Worm (Caenorhabditis elegans) whole organism, L1 larva: ENCODE results near the gene Y39E4B.10.
A peak's percentile ranks its signal among the peaks of the same experiment; 100 is the strongest.

Experiments
- C16A3.4 ChIP-seq: fragments of 150-350 bp; optimal IDR thresholded peaks from 2 replicates; lab custom pipeline; 2014; ENCODE audit warnings: missing biosample characterization, missing genetic modification characterization
- C34B4.2 ChIP-seq: sonication (generic microtip); optimal IDR thresholded peaks from 2 replicates; lab custom pipeline; 2017; ENCODE audit warnings: mild to moderate bottlenecking, missing genetic modification characterization, missing compliant biosample characterization
- F16B12.6 ChIP-seq: fragments of 150-350 bp; optimal IDR thresholded peaks from 2 replicates; lab custom pipeline; 2014; ENCODE audit warnings: missing biosample characterization, missing genetic modification characterization
- Y116A8C.19 ChIP-seq: sonication (generic microtip); optimal IDR thresholded peaks from 2 replicates; lab custom pipeline; 2016; ENCODE audit warnings: missing compliant biosample characterization, missing genetic modification characterization, borderline replicate concordance
- aha-1 ChIP-seq: fragments of 150-350 bp; optimal IDR thresholded peaks from 2 replicates; lab custom pipeline; 2014; ENCODE audit warnings: missing biosample characterization, missing genetic modification characterization
- ama-1 ChIP-seq: fragments of 150-350 bp; optimal IDR thresholded peaks from 2 replicates; lab custom pipeline; 2014
- blmp-1 ChIP-seq: fragments of 150-350 bp; optimal IDR thresholded peaks from 2 replicates; lab custom pipeline; 2014; ENCODE audit warnings: missing biosample characterization, missing genetic modification characterization
- ceh-63 ChIP-seq: fragments of 200-800 bp; sonication (Bioruptor generic); optimal IDR thresholded peaks from 2 replicates; lab custom pipeline; 2018; ENCODE audit warnings: mild to moderate bottlenecking, missing genetic modification characterization, missing compliant biosample characterization
- ceh-82 ChIP-seq, 3 experiments: fragments of 150-350 bp in 1 of 3; sonication (generic microtip) in 2 of 3; optimal IDR thresholded peaks; 2 replicates each; lab custom pipeline; 2014 to 2017; ENCODE audit warnings: missing biosample characterization in 3 of 3, missing genetic modification characterization in 3 of 3
- ces-1 ChIP-seq: fragments of 150-350 bp; optimal IDR thresholded peaks from 2 replicates; lab custom pipeline; 2014; ENCODE audit warnings: missing biosample characterization, missing genetic modification reagents, missing genetic modification characterization
- dsc-1 ChIP-seq: sonication (generic microtip); optimal IDR thresholded peaks from 2 replicates; lab custom pipeline; 2016; ENCODE audit warnings: mild to moderate bottlenecking, missing genetic modification characterization, missing compliant biosample characterization
- egl-13 ChIP-seq: sonication (generic microtip); optimal IDR thresholded peaks from 2 replicates; lab custom pipeline; 2016; ENCODE audit warnings: missing genotype, missing genetic modification reagents, missing genetic modification characterization, missing compliant biosample characterization
- ets-5 ChIP-seq: fragments of 200-800 bp; sonication (Bioruptor generic); IDR thresholded peaks from 2 replicates; pipeline ENCODE4 v1.3.6; 2022; ENCODE audit warnings: missing genetic modification characterization, missing compliant biosample characterization
- fos-1 ChIP-seq: fragments of 150-350 bp; optimal IDR thresholded peaks from 2 replicates; lab custom pipeline; 2014; ENCODE audit warnings: missing biosample characterization, missing genetic modification characterization
- hlh-17 ChIP-seq: fragments of 200-800 bp; sonication (Bioruptor generic); optimal IDR thresholded peaks from 2 replicates; lab custom pipeline; 2018; ENCODE audit warnings: missing genetic modification characterization, mild to moderate bottlenecking, missing compliant biosample characterization, moderate library complexity, borderline replicate concordance
- hlh-4 ChIP-seq: sonication (generic microtip); optimal IDR thresholded peaks from 2 replicates; lab custom pipeline; 2016; ENCODE audit warnings: mild to moderate bottlenecking, missing genetic modification characterization, missing compliant biosample characterization
- isw-1 ChIP-seq: fragments of 200-800 bp; sonication (Bioruptor generic); IDR thresholded peaks from 2 replicates; pipeline ENCODE4 v1.3.6; 2022; ENCODE audit warnings: missing genetic modification characterization, missing compliant biosample characterization
- jun-1 ChIP-seq: fragments of 150-350 bp; optimal IDR thresholded peaks from 2 replicates; lab custom pipeline; 2014; ENCODE audit warnings: missing biosample characterization, missing genetic modification reagents, missing genetic modification characterization
- lsy-2 ChIP-seq, 2 experiments: fragments of 150-350 bp; optimal IDR thresholded peaks; 2 replicates each; lab custom pipeline; 2014; ENCODE audit warnings: missing biosample characterization in 2 of 2, missing genetic modification characterization in 2 of 2
- mdl-1 ChIP-seq, 2 experiments: fragments of 150-350 bp; optimal IDR thresholded peaks; 2 replicates each; lab custom pipeline; 2014 to 2017; ENCODE audit warnings: missing biosample characterization in 2 of 2, missing genetic modification characterization in 2 of 2, inconsistent platforms in 1 of 2
- mep-1 ChIP-seq: fragments of 150-350 bp; optimal IDR thresholded peaks from 2 replicates; lab custom pipeline; 2014; ENCODE audit warnings: missing biosample characterization, missing genetic modification characterization
- nhr-11 ChIP-seq: fragments of 150-350 bp; optimal IDR thresholded peaks from 2 replicates; lab custom pipeline; 2014; ENCODE audit warnings: missing biosample characterization, missing genetic modification characterization
- nhr-12 ChIP-seq: sonication (generic microtip); optimal IDR thresholded peaks from 2 replicates; lab custom pipeline; 2017; ENCODE audit warnings: missing biosample characterization, missing genetic modification characterization
- nhr-20 ChIP-seq: sonication (generic microtip); optimal IDR thresholded peaks from 2 replicates; lab custom pipeline; 2016; ENCODE audit warnings: mild to moderate bottlenecking, missing genetic modification characterization, missing compliant biosample characterization
- nhr-47 ChIP-seq: sonication (generic microtip); optimal IDR thresholded peaks from 2 replicates; lab custom pipeline; 2016; ENCODE audit warnings: mild to moderate bottlenecking, missing genetic modification characterization, moderate library complexity, missing compliant biosample characterization
- nhr-71 ChIP-seq: sonication (generic microtip); optimal IDR thresholded peaks from 2 replicates; lab custom pipeline; 2016; ENCODE audit warnings: mild to moderate bottlenecking, missing genetic modification characterization, moderate library complexity, missing compliant biosample characterization
- nhr-84 ChIP-seq: sonication (generic microtip); optimal IDR thresholded peaks from 2 replicates; lab custom pipeline; 2017; ENCODE audit warnings: missing biosample characterization, missing genetic modification characterization
- nhr-85 ChIP-seq: sonication (generic microtip); peaks from one replicate; lab custom pipeline; 2016; ENCODE audit warnings: missing genetic modification characterization, inconsistent platforms, missing compliant biosample characterization
- nhr-90 ChIP-seq: sonication (generic microtip); optimal IDR thresholded peaks from 2 replicates; lab custom pipeline; 2016; ENCODE audit warnings: mild to moderate bottlenecking, missing genetic modification characterization, missing compliant biosample characterization; ENCODE audit not compliant: poor library complexity
- pag-3 ChIP-seq: sonication (generic microtip); optimal IDR thresholded peaks from 2 replicates; lab custom pipeline; 2017; ENCODE audit warnings: missing genetic modification characterization, mild to moderate bottlenecking, missing compliant biosample characterization, antibody characterized with exemption, borderline replicate concordance; ENCODE audit not compliant: insufficient read depth
- rnt-1 ChIP-seq: sonication (generic microtip); optimal IDR thresholded peaks from 2 replicates; lab custom pipeline; 2016; ENCODE audit warnings: mild to moderate bottlenecking, missing genetic modification characterization, moderate library complexity, missing compliant biosample characterization
- skn-1 ChIP-seq: fragments of 150-350 bp; optimal IDR thresholded peaks from 2 replicates; lab custom pipeline; 2014; ENCODE audit warnings: missing biosample characterization, missing genetic modification characterization
- snpc-4 ChIP-seq: fragments of 150-350 bp; optimal IDR thresholded peaks from 2 replicates; lab custom pipeline; 2014; ENCODE audit warnings: missing biosample characterization, missing genetic modification characterization
- snu-23 ChIP-seq: sonication (generic microtip); optimal IDR thresholded peaks from 2 replicates; lab custom pipeline; 2016; ENCODE audit warnings: missing genetic modification characterization, missing compliant biosample characterization
- sup-37 ChIP-seq: fragments of 200-800 bp; sonication (Bioruptor generic); optimal IDR thresholded peaks from 2 replicates; lab custom pipeline; 2018; ENCODE audit warnings: mild to moderate bottlenecking, missing genetic modification characterization, missing compliant biosample characterization
- swsn-7 ChIP-seq: sonication (generic microtip); optimal IDR thresholded peaks from 2 replicates; lab custom pipeline; 2016; ENCODE audit warnings: missing genetic modification characterization, missing compliant biosample characterization
- unc-130 ChIP-seq: fragments of 150-350 bp; optimal IDR thresholded peaks from 2 replicates; lab custom pipeline; 2017; ENCODE audit warnings: missing biosample characterization, missing genetic modification characterization, inconsistent platforms
- unc-30 ChIP-seq: sonication (generic microtip); optimal IDR thresholded peaks from 2 replicates; lab custom pipeline; 2017; ENCODE audit warnings: missing biosample characterization, missing genetic modification characterization
- unc-98 ChIP-seq: fragments of 200-800 bp; sonication (Bioruptor generic); IDR thresholded peaks from 2 replicates; pipeline ENCODE4 v1.3.6; 2022; ENCODE audit warnings: missing genetic modification characterization, missing compliant biosample characterization
- vab-15 ChIP-seq: sonication (generic microtip); optimal IDR thresholded peaks from 2 replicates; lab custom pipeline; 2017; ENCODE audit warnings: missing genotype, mild to moderate bottlenecking, missing genetic modification characterization, missing compliant biosample characterization
- xbp-1 ChIP-seq: sonication (generic microtip); optimal IDR thresholded peaks from 2 replicates; lab custom pipeline; 2016; ENCODE audit warnings: missing genetic modification characterization, missing compliant biosample characterization
- zag-1 ChIP-seq: fragments of 150-350 bp; optimal IDR thresholded peaks from 2 replicates; lab custom pipeline; 2014; ENCODE audit warnings: missing biosample characterization, missing genetic modification characterization
- ztf-11 ChIP-seq, 2 experiments: sonication (generic microtip); optimal IDR thresholded peaks; 2 replicates each; lab custom pipeline; 2016 to 2017; ENCODE audit warnings: missing genetic modification characterization in 2 of 2, missing biosample characterization in 1 of 2, missing compliant biosample characterization in 1 of 2
- ztf-4 ChIP-seq: fragments of 150-350 bp; optimal IDR thresholded peaks from 2 replicates; lab custom pipeline; 2014; ENCODE audit warnings: missing biosample characterization, missing genetic modification characterization

The Y39E4B.10 gene

DNA sequence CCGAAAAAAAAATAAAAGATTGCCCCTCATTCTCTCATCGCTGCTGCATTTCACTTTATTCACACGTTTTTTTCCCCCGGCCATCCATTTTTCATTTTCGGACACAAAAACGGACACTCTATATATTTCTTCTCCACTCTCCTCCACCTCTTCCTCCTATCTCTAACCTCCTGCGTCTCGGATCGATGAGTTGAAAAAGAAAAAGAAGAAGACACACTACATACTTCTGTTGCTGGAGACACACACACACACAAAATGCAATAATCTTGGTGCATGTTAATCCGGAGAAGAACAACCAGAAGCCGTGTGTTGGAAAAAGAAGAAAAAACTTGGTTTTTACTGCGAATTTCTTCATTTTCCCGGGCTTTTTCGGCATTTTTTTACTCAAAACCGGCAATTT is 46.7 kb downstream of the Y39E4B.10 start (continued):
- TF ChIP-seq Y116A8C.19 (tag; lab: Kevin White, UChicago), result no peak
- peak; percentile 36 to 74 for TF ChIP-seq lsy-2 (tag; optimal IDR thresholded peaks at IDR 0.05; lab: Kevin White, UChicago)
- peak; percentile 62 for TF ChIP-seq nhr-71 (tag; lab: Kevin White, UChicago)
- TF ChIP-seq sup-37, result no peak
- TF ChIP-seq ets-5 (GFP tag; lab: Robert Waterston, UW), result no peak
- TF ChIP-seq blmp-1 (tag; lab: Kevin White, UChicago), result peak; percentile 86
- no peak for TF ChIP-seq rnt-1 (tag; lab: Kevin White, UChicago)
- TF ChIP-seq xbp-1 (tag; lab: Kevin White, UChicago), result peak; percentile 25
- TF ChIP-seq fos-1, result peak; percentile 47
- no peak for TF ChIP-seq vab-15
- peak; percentile 56 for TF ChIP-seq nhr-47 (tag; lab: Kevin White, UChicago)
- no peak for TF ChIP-seq ceh-63 (GFP tag; lab: Kevin White, UChicago)
- TF ChIP-seq F16B12.6 (tag; lab: Kevin White, UChicago), result peak; percentile 55
- no peak for TF ChIP-seq egl-13
- no peak for TF ChIP-seq nhr-90 (tag; lab: Kevin White, UChicago)
- no peak for TF ChIP-seq nhr-84 (tag; lab: Kevin White, UChicago)
- no peak for TF ChIP-seq aha-1 (tag; lab: Kevin White, UChicago)
- TF ChIP-seq dsc-1 (tag; lab: Kevin White, UChicago), result peak; percentile 30
- TF ChIP-seq ztf-4 (tag; lab: Kevin White, UChicago), result no peak
- peak; percentile 55 for TF ChIP-seq zag-1 (tag; lab: Kevin White, UChicago)
- peak; percentile 30 for TF ChIP-seq snpc-4 (tag; lab: Kevin White, UChicago)
- peak; percentile 4 for TF ChIP-seq isw-1 (GFP tag; lab: Robert Waterston, UW)
- peak; percentile 3 for TF ChIP-seq ama-1 (lab: Kevin White, UChicago)
- TF ChIP-seq unc-130 (tag; lab: Kevin White, UChicago), result no peak
- TF ChIP-seq skn-1 (tag; lab: Kevin White, UChicago), result peak; percentile 15
- TF ChIP-seq jun-1, result peak; percentile 20
- no peak for TF ChIP-seq hlh-4 (tag; lab: Kevin White, UChicago)
- peak; percentile 70 for TF ChIP-seq mep-1 (tag; lab: Kevin White, UChicago)
- peak; percentile 38 for TF ChIP-seq swsn-7 (tag; lab: Kevin White, UChicago)

- TF ChIP-seq nhr-12 (tag; lab: Kevin White, UChicago) (no peak), ztf-11 (tag; optimal IDR thresholded peaks at IDR 0.05; lab: Kevin White, UChicago) (no peak), ces-1 (GFP tag; lab: Kevin White, UChicago) (no peak), snu-23 (GFP tag; lab: Kevin White, UChicago) (no peak), C34B4.2 (tag; lab: Kevin White, UChicago) (no peak), nhr-85 (tag; lab: Kevin White, UChicago) (peak; percentile 39), C16A3.4 (tag; lab: Kevin White, UChicago) (no peak), F16B12.6 (tag; lab: Kevin White, UChicago) (peak; percentile 77), unc-98 (GFP tag; lab: Robert Waterston, UW) (no peak), nhr-11 (tag; lab: Kevin White, UChicago) (no peak), egl-13 (peak; percentile 11)
Observed at ce11 chrIII:13105497-13105896, 47.2 kb downstream of the Y39E4B.10 start.

ce11 chrIII:13104410-13104809 is 48.2 kb downstream of the Y39E4B.10 start:
- no peak for TF ChIP-seq ceh-82 (tag; optimal IDR thresholded peaks at IDR 0.05; lab: Kevin White, UChicago)
- no peak for TF ChIP-seq zag-1 (tag; lab: Kevin White, UChicago)
- TF ChIP-seq blmp-1 (tag; lab: Kevin White, UChicago), result no peak
- no peak for TF ChIP-seq hlh-17 (GFP tag; lab: Kevin White, UChicago)
- no peak for TF ChIP-seq pag-3 (tag; lab: Kevin White, UChicago)
- TF ChIP-seq nhr-20 (tag; lab: Kevin White, UChicago), result no peak
- TF ChIP-seq vab-15, result no peak
- TF ChIP-seq mdl-1 (tag; optimal IDR thresholded peaks at IDR 0.05; lab: Kevin White, UChicago), result no peak
- TF ChIP-seq unc-30, result no peak
